Worm (Caenorhabditis elegans) whole organism, midembryonic: Measurements from ENCODE around the gene hpo-31.

ENCODE experiments used
- klf-2 ChIP-seq: fragments of 200-800 bp; sonication (Bioruptor generic); conservative IDR thresholded peaks from 2 replicates; pipeline ENCODE4 v1.3.6; 2022; ENCODE audit warnings: missing genetic modification reagents, missing genetic modification characterization, missing compliant biosample characterization
- ztf-29 ChIP-seq: fragments of 200-800 bp; sonication (Bioruptor generic); IDR thresholded peaks from 2 replicates; pipeline ENCODE4 v1.3.6; 2022; ENCODE audit warnings: missing genetic modification reagents, missing genetic modification characterization, missing compliant biosample characterization

DNA sequence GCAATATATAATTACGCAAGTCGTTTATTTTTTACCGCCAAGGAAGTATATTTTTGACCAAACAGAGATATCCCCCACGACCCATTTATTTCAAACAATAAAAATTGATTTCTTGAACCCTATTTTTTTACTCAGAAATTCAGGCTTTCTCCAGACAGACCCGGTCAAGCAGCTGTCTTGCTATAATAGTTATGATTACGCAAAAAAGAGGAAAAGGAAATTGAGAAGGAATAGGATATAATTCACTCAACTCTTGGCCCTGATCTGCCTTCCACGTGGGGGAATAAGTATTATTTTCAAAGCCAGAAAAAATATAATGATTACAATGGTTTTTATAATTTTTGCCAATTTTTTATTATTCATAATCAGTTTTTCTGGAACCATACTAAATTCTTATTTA lies 34.3 kb downstream of the hpo-31 start, which contains the start of gene srx-136:
- no peak for TF ChIP-seq klf-2 (GFP tag; lab: Robert Waterston, UW)
- no peak for TF ChIP-seq ztf-29 (GFP tag; lab: Robert Waterston, UW)
